Worm (Caenorhabditis elegans) whole organism, midembryonic: ENCODE data around the gene sas-5.

Source experiments
- tab-1 ChIP-seq: fragments of 200-800 bp; sonication (Bioruptor generic); IDR thresholded peaks from 2 replicates; pipeline ENCODE4 v1.3.6; 2022; ENCODE audit warnings: missing genetic modification characterization, missing compliant biosample characterization
- ztf-23 ChIP-seq: fragments of 200-800 bp; sonication (Bioruptor generic); IDR thresholded peaks from 2 replicates; pipeline ENCODE4 v1.3.6; 2022; ENCODE audit warnings: missing genetic modification reagents, missing genetic modification characterization, missing compliant biosample characterization

DNA sequence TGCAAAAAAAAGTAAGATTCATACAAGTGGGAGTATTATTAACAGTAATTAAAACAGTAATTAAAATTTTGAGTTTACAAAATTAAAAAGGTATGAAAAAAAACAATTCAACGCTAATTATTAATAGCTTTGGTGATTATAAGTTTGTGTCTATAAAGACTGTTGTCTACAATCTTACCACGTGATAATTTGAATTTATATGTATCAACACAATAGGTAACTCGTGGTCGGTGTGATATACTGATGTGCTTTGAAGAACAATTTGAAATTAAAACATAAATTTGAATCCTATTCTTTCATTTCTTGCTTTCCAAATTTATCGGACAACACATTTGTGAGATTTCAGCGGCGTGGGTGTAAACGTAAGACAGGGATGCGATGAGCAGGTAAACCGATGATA, 17.3 kb downstream of the sas-5 start:
- TF ChIP-seq ztf-23 (GFP tag; lab: Robert Waterston, UW) (no peak), tab-1 (GFP tag; lab: Robert Waterston, UW) (no peak)
